Fruit fly (Drosophila melanogaster): ENCODE data around the gene CG18473.

dm6 chr3R:9378644-9379411, 15.7 kb downstream of the CG18473 start:
- no peak for TF ChIP-seq CG8478 (optimal IDR thresholded peaks at IDR 0.05)
- TF ChIP-seq CTCF (optimal IDR thresholded peaks at IDR 0.05), result no peak

All from S2 (cell line).